Worm (Caenorhabditis elegans): ENCODE measurements around the gene ttr-14.
A peak's percentile ranks its signal among the peaks of the same experiment; 100 is the strongest.

ttr-14 gene

ce11 chrX:10787203-10787602 lies at the start of gene ttr-14:
ttr-14 (plus strand) TSS chrX:10787503.
- no peak for TF ChIP-seq ceh-34 (tag; optimal IDR thresholded peaks at IDR 0.05)
- TF ChIP-seq tbx-7 (tag; optimal IDR thresholded peaks at IDR 0.05), result no peak
- TF ChIP-seq madf-2 (tag; optimal IDR thresholded peaks at IDR 0.05), result no peak
- no peak for TF ChIP-seq fax-1 (tag; optimal IDR thresholded peaks at IDR 0.05)
- no peak for TF ChIP-seq ztf-16 (tag; optimal IDR thresholded peaks at IDR 0.05)
- no peak for TF ChIP-seq ttx-3 (tag; optimal IDR thresholded peaks at IDR 0.05)
- no peak for TF ChIP-seq ceh-6 (GFP tag; optimal IDR thresholded peaks at IDR 0.05)
- TF ChIP-seq pha-2 (tag; optimal IDR thresholded peaks at IDR 0.05), result no peak
- TF ChIP-seq ceh-48 (tag; optimal IDR thresholded peaks at IDR 0.05), result no peak
- TF ChIP-seq nhr-232 (tag; optimal IDR thresholded peaks at IDR 0.05), result no peak
- no peak for TF ChIP-seq ceh-19 (GFP tag; optimal IDR thresholded peaks at IDR 0.05)
- no peak for TF ChIP-seq pat-9 (tag; optimal IDR thresholded peaks at IDR 0.05)
- no peak for TF ChIP-seq sox-4 (tag; optimal IDR thresholded peaks at IDR 0.05)
- TF ChIP-seq dve-1 (tag; optimal IDR thresholded peaks at IDR 0.05), result no peak

DNA sequence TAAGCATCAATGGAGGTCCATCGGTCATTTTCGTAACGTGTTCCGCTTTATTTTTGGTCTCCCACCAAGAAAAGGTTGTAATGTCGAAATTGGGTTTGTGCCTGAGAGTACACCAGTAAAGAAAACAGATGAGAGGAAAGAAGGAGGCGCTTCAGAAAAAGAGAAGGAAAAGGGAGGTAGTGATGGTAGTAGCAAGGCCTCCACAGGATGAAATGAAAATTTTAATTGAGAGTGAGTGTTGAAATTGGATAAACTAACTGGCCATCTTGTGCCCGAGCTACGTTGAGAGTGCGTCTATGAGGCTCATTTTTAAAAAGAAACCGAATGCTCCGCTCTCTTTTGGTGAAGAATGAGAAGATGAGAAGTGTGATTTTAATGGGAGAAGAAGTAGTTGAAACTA lies 40.9 kb upstream of the ttr-14 start, which contains the start of gene R07A4.2:
R07A4.2 (minus strand) TSS at position 101 of the 400 bp plus-strand sequence.
- TF ChIP-seq K09A11.1 (tag; optimal IDR thresholded peaks at IDR 0.05; ENCODE audit: insufficient read depth), result no peak
- TF ChIP-seq elt-4 (tag; optimal IDR thresholded peaks at IDR 0.05), result no peak
- no peak for TF ChIP-seq ama-1 (optimal IDR thresholded peaks at IDR 0.05)
- TF ChIP-seq ceh-48 (tag; optimal IDR thresholded peaks at IDR 0.05), result no peak
- TF ChIP-seq pag-3 (tag; optimal IDR thresholded peaks at IDR 0.05; ENCODE audit: borderline replicate concordance), result no peak
- no peak for TF ChIP-seq dmd-4 (tag; optimal IDR thresholded peaks at IDR 0.05; ENCODE audit: borderline replicate concordance)
- no peak for TF ChIP-seq ceh-19 (GFP tag; optimal IDR thresholded peaks at IDR 0.05)
- TF ChIP-seq hlh-13 (GFP tag; optimal IDR thresholded peaks at IDR 0.05), result no peak
- no peak for TF ChIP-seq ceh-18 (tag; optimal IDR thresholded peaks at IDR 0.05)
- no peak for TF ChIP-seq npax-4 (tag; optimal IDR thresholded peaks at IDR 0.05)
- no peak for TF ChIP-seq ceh-14 (tag; optimal IDR thresholded peaks at IDR 0.05)
- TF ChIP-seq dve-1 (tag; optimal IDR thresholded peaks at IDR 0.05), result no peak
- no peak for TF ChIP-seq fkh-10 (GFP tag; optimal IDR thresholded peaks at IDR 0.05)
- TF ChIP-seq ref-2 (tag; optimal IDR thresholded peaks at IDR 0.05), result no peak
- TF ChIP-seq F13H6.1 (tag; optimal IDR thresholded peaks at IDR 0.05), result no peak
- no peak for TF ChIP-seq gmeb-2 (tag; optimal IDR thresholded peaks at IDR 0.05)

- no peak for TF ChIP-seq hlh-6 (tag; optimal IDR thresholded peaks at IDR 0.05)
Measured at ce11 chrX:10748145-10748544, 39.2 kb upstream of the ttr-14 start.

DNA sequence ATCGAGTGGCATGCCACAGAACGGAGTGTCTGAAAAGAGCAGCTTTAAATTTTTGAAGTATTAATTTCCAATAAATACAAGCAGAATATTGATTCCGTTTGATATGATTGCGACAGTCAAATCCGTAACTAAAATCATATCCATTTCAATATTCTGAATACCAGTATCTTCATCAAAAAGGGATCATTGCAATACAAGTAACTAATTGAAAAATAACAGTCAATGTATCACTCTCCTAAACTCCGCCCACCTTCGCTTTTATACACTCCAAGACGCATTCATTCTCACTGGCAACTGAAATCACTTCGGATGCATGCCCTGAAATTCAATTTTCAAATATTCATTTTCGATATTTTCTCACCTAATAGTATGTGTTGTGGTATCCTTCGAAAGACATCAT lies 33.9 kb upstream of the ttr-14 start, which contains the start of gene R07A4.3:
R07A4.3 (plus strand) TSS at position 301 of the 400 bp plus-strand sequence.
- TF ChIP-seq unc-3 (GFP tag; conservative IDR thresholded peaks at IDR 0.05) (no peak), unc-3 (tag; optimal IDR thresholded peaks at IDR 0.05) (no peak), ceh-45 (GFP tag; IDR thresholded peaks at IDR 0.05) (no peak), unc-42 (tag; optimal IDR thresholded peaks at IDR 0.05) (no peak)

ce11 chrX:10754532-10754931 lies 32.8 kb upstream of the ttr-14 start:
- TF ChIP-seq rnt-1 (tag; optimal IDR thresholded peaks at IDR 0.05) (no peak), elt-2 (tag; optimal IDR thresholded peaks at IDR 0.05) (peak; percentile 95)

DNA sequence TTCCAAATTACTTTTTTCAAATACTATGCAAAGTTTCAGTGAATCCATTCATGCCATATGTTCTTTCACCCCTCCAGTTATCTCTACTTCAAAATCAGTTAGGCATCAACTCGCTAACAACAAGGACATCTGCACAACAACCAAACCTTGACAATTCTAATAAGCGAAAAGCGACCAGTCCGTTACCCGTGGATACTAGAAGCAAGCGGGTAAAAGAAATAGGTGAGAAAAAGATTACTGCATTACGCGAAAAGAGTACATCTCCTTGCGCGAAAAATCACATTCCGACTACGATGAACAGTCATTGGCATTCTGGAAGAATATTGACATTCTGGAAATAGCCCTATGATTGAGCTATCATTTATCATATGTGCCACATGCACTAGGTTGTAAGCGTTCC lies 31.1 kb upstream of the ttr-14 start:
- TF ChIP-seq sdc-2 (tag; optimal IDR thresholded peaks at IDR 0.05), result peak; percentile 94
- no peak for TF ChIP-seq ceh-18 (tag; optimal IDR thresholded peaks at IDR 0.05)

Measured in whole organism, late embryonic.